Worm (Caenorhabditis elegans) whole organism, early embryonic: Measurements from ENCODE around the gene F58A6.5.

ENCODE experiments used
- B0310.2 ChIP-seq: sonication (generic microtip); optimal IDR thresholded peaks from 2 replicates; lab custom pipeline; 2016; ENCODE audit warnings: mild to moderate bottlenecking, missing genetic modification characterization, missing compliant biosample characterization
- F13C5.2 ChIP-seq: sonication (generic microtip); optimal IDR thresholded peaks from 2 replicates; lab custom pipeline; 2017; ENCODE audit warnings: mild to moderate bottlenecking, missing genetic modification characterization, inconsistent platforms, missing compliant biosample characterization
- aly-1 ChIP-seq: sonication (generic microtip); optimal IDR thresholded peaks from 2 replicates; lab custom pipeline; 2016; ENCODE audit warnings: missing genetic modification characterization, missing compliant biosample characterization
- ama-1 ChIP-seq: fragments of 150-350 bp; optimal IDR thresholded peaks from 2 replicates; lab custom pipeline; 2014
- ceh-13 ChIP-seq: fragments of 200-800 bp; sonication (Bioruptor generic); optimal IDR thresholded peaks from 2 replicates; lab custom pipeline; 2018; ENCODE audit warnings: mild to moderate bottlenecking, missing genetic modification characterization, missing compliant biosample characterization
- ceh-36 ChIP-seq: sonication (generic microtip); optimal IDR thresholded peaks from 2 replicates; lab custom pipeline; 2016; ENCODE audit warnings: missing genetic modification characterization, inconsistent platforms, missing compliant biosample characterization
- ets-7 ChIP-seq: sonication (generic microtip); optimal IDR thresholded peaks from 2 replicates; lab custom pipeline; 2016; ENCODE audit warnings: missing genotype, missing genetic modification characterization, missing compliant biosample characterization
- flt-1 ChIP-seq: fragments of 200-800 bp; sonication (Bioruptor generic); IDR thresholded peaks from 2 replicates; pipeline ENCODE4 v1.3.6; 2022; ENCODE audit warnings: missing genetic modification characterization, missing compliant biosample characterization
- hmbx-1 ChIP-seq: sonication (generic microtip); optimal IDR thresholded peaks from 2 replicates; lab custom pipeline; 2016; ENCODE audit warnings: mild to moderate bottlenecking, missing genetic modification characterization, missing compliant biosample characterization
- hmg-4 ChIP-seq: fragments of 200-800 bp; sonication (Bioruptor generic); optimal IDR thresholded peaks from 2 replicates; lab custom pipeline; 2018; ENCODE audit warnings: mild to moderate bottlenecking, missing genetic modification characterization, missing compliant biosample characterization
- hnd-1 ChIP-seq: sonication (generic microtip); optimal IDR thresholded peaks from 2 replicates; lab custom pipeline; 2016; ENCODE audit warnings: missing genetic modification characterization, missing compliant biosample characterization
- pes-1 ChIP-seq: fragments of 200-800 bp; sonication (Bioruptor generic); IDR thresholded peaks from 2 replicates; pipeline ENCODE4 v1.3.6; 2022; ENCODE audit warnings: missing genetic modification reagents, missing genetic modification characterization, missing compliant biosample characterization
- scrt-1 ChIP-seq: fragments of 200-800 bp; sonication (Bioruptor generic); IDR thresholded peaks from 2 replicates; pipeline ENCODE4 v1.3.6; 2022; ENCODE audit warnings: missing genetic modification characterization, missing compliant biosample characterization
- sea-1 ChIP-seq: fragments of 200-800 bp; sonication (Bioruptor generic); conservative IDR thresholded peaks from 2 replicates; pipeline ENCODE4 v1.3.6; 2022; ENCODE audit warnings: missing genetic modification characterization, missing compliant biosample characterization
- tbx-11 ChIP-seq: fragments of 200-800 bp; sonication (Bioruptor generic); IDR thresholded peaks from 2 replicates; pipeline ENCODE4 v1.3.6; 2022; ENCODE audit warnings: missing genetic modification characterization, missing compliant biosample characterization
- tbx-37 ChIP-seq: fragments of 200-800 bp; sonication (Bioruptor generic); conservative IDR thresholded peaks from 2 replicates; pipeline ENCODE4 v1.3.6; 2022; ENCODE audit warnings: missing genetic modification reagents, missing genetic modification characterization, missing compliant biosample characterization
- tra-4 ChIP-seq: sonication (generic microtip); optimal IDR thresholded peaks from 2 replicates; lab custom pipeline; 2017; ENCODE audit warnings: missing genetic modification characterization, missing compliant biosample characterization

F58A6.5 gene

ce11 chrII:5176934-5177333 is 28.7 kb upstream of the F58A6.5 start:
- no peak for TF ChIP-seq ama-1 (lab: Kevin White, UChicago)
- TF ChIP-seq hmbx-1 = no peak
- TF ChIP-seq ets-7 = no peak
- TF ChIP-seq flt-1 (GFP tag; lab: Robert Waterston, UW) = no peak
- TF ChIP-seq sea-1 = no peak
- no peak for TF ChIP-seq ceh-36 (tag; lab: Kevin White, UChicago)
- no peak for TF ChIP-seq scrt-1
- no peak for TF ChIP-seq ceh-13 (GFP tag; lab: Kevin White, UChicago)
- no peak for TF ChIP-seq tbx-11 (GFP tag; lab: Robert Waterston, UW)
- no peak for TF ChIP-seq tbx-37
- TF ChIP-seq pes-1 (GFP tag; lab: Robert Waterston, UW) = no peak
- TF ChIP-seq aly-1 (tag; lab: Kevin White, UChicago) = no peak
- no peak for TF ChIP-seq F13C5.2
- TF ChIP-seq tra-4 (tag; lab: Kevin White, UChicago) = no peak
- TF ChIP-seq hmg-4 (GFP tag; lab: Kevin White, UChicago) = no peak

- TF ChIP-seq F13C5.2 (no peak), flt-1 (GFP tag; lab: Robert Waterston, UW) (no peak), ets-7 (no peak), hmg-4 (GFP tag; lab: Kevin White, UChicago) (no peak), sea-1 (no peak), ceh-13 (GFP tag; lab: Kevin White, UChicago) (no peak), ceh-36 (tag; lab: Kevin White, UChicago) (no peak), B0310.2 (tag; lab: Kevin White, UChicago) (no peak), tbx-11 (GFP tag; lab: Robert Waterston, UW) (no peak), scrt-1 (no peak), hmbx-1 (no peak)
These were observed 26.1 kb upstream of the F58A6.5 start, which contains the start of gene C27D6.3 for ce11 chrII:5174370-5174769. Gene C27D6.3, minus strand, starts transcription at chrII:5174470.

- TF ChIP-seq B0310.2 (tag; lab: Kevin White, UChicago) (no peak), F13C5.2 (no peak)
These were observed 24.2 kb upstream of the F58A6.5 start, which contains the start of gene C27D6.1 for ce11 chrII:5172451-5172850. Gene C27D6.1, plus strand, starts transcription at chrII:5172751.

DNA sequence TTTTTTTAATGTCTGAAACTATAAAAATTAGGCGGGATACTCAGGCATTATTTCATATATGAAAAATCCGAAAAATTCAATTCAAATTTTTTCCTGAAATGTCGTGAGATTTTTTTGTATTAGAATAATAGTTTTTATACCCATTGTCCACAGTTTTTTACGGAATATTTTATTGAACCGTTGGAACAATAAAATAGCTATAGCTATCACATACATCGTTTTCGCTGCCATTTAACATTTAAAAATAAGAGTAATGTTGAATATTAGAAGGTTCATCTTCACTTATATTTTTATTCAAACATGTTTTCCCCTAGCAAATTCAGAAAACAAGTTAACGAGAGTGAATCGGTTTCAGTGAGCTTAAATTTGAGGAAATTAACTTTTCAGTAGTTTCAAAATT is 23.4 kb upstream of the F58A6.5 start, which contains the start of gene C27D6.15:
Gene C27D6.15 (plus strand): TSS at position 301 of the 400 bp plus-strand sequence.
- TF ChIP-seq pes-1 (GFP tag; lab: Robert Waterston, UW) (no peak), hnd-1 (tag; lab: Kevin White, UChicago) (no peak), flt-1 (GFP tag; lab: Robert Waterston, UW) (no peak), F13C5.2 (no peak), ama-1 (lab: Kevin White, UChicago) (no peak), hmbx-1 (no peak), scrt-1 (no peak)

- TF ChIP-seq sea-1 = no peak
- TF ChIP-seq tra-4 (tag; lab: Kevin White, UChicago) = no peak
- no peak for TF ChIP-seq ceh-36 (tag; lab: Kevin White, UChicago)
- TF ChIP-seq tbx-37 = no peak
- no peak for TF ChIP-seq aly-1 (tag; lab: Kevin White, UChicago)
- no peak for TF ChIP-seq ceh-13 (GFP tag; lab: Kevin White, UChicago)
- no peak for TF ChIP-seq ama-1 (lab: Kevin White, UChicago)
These were observed 22.7 kb upstream of the F58A6.5 start, which contains the start of gene srb-1 for ce11 chrII:5170932-5171331. Gene srb-1, minus strand, starts transcription at chrII:5171032.

- TF ChIP-seq hmg-4 (GFP tag; lab: Kevin White, UChicago) = no peak
- TF ChIP-seq ceh-13 (GFP tag; lab: Kevin White, UChicago) = no peak
- no peak for TF ChIP-seq flt-1 (GFP tag; lab: Robert Waterston, UW)
- no peak for TF ChIP-seq F13C5.2
- TF ChIP-seq aly-1 (tag; lab: Kevin White, UChicago) = no peak
- TF ChIP-seq B0310.2 (tag; lab: Kevin White, UChicago) = no peak
- TF ChIP-seq tbx-37 = no peak
- no peak for TF ChIP-seq hnd-1 (tag; lab: Kevin White, UChicago)
- no peak for TF ChIP-seq tra-4 (tag; lab: Kevin White, UChicago)
- TF ChIP-seq ceh-36 (tag; lab: Kevin White, UChicago) = no peak
- no peak for TF ChIP-seq ets-7
- TF ChIP-seq ama-1 (lab: Kevin White, UChicago) = no peak
- TF ChIP-seq scrt-1 = no peak
- no peak for TF ChIP-seq tbx-11 (GFP tag; lab: Robert Waterston, UW)
- TF ChIP-seq pes-1 (GFP tag; lab: Robert Waterston, UW) = no peak
- TF ChIP-seq hmbx-1 = no peak
These were observed 18.5 kb upstream of the F58A6.5 start, which contains the start of gene srb-3 for ce11 chrII:5166738-5167137. Gene srb-3, minus strand, starts transcription at chrII:5166838.

ce11 chrII:5163283-5163682 is 15.0 kb upstream of the F58A6.5 start, which contains the start of gene srb-5:
Gene srb-5, minus strand, starts transcription at chrII:5163383.
- TF ChIP-seq tra-4 (tag; lab: Kevin White, UChicago) (no peak), ets-7 (no peak), ama-1 (lab: Kevin White, UChicago) (no peak), F13C5.2 (no peak), B0310.2 (tag; lab: Kevin White, UChicago) (no peak), scrt-1 (no peak), hmg-4 (GFP tag; lab: Kevin White, UChicago) (no peak), pes-1 (GFP tag; lab: Robert Waterston, UW) (no peak), tbx-37 (no peak), aly-1 (tag; lab: Kevin White, UChicago) (no peak)

DNA sequence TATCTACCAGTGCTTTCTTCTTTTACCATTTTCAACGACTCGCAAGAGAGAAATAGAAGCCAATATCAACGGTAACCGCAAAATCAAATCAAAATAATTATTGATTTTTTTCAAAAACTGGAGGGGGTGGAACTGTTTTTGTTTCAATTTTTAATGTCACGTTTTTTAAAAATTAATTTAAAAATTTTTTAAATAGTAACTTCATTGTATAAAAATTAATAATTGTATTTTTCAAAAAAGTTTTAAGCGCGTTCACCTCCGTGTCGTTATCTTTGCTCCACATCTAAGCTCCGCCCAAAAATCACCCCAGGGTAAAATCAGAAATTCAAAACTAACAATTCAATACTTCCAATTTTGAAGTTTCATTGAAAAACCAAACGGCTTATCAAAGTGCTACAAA is 12.9 kb upstream of the F58A6.5 start, which contains the start of gene C27D6.11:
Gene C27D6.11 (minus strand): TSS at position 101 of the 400 bp plus-strand sequence.
- TF ChIP-seq ama-1 (lab: Kevin White, UChicago) = no peak
- no peak for TF ChIP-seq hnd-1 (tag; lab: Kevin White, UChicago)
- no peak for TF ChIP-seq B0310.2 (tag; lab: Kevin White, UChicago)
- TF ChIP-seq ceh-36 (tag; lab: Kevin White, UChicago) = no peak
- TF ChIP-seq scrt-1 = no peak
- TF ChIP-seq hmg-4 (GFP tag; lab: Kevin White, UChicago) = no peak
- no peak for TF ChIP-seq ets-7
- TF ChIP-seq sea-1 = no peak
